Fruit fly (Drosophila melanogaster) S2 (cell line): ENCODE measurements around the gene Bub1.

Experiments
- CG8478 ChIP-seq: fragments of >200 bp; optimal IDR thresholded peaks from 2 replicates; lab custom pipeline; 2018
- CTCF ChIP-seq, 2 experiments: fragments of >200 bp; optimal IDR thresholded peaks; 2 replicates each; lab custom pipeline; 2018

The Bub1 gene

DNA sequence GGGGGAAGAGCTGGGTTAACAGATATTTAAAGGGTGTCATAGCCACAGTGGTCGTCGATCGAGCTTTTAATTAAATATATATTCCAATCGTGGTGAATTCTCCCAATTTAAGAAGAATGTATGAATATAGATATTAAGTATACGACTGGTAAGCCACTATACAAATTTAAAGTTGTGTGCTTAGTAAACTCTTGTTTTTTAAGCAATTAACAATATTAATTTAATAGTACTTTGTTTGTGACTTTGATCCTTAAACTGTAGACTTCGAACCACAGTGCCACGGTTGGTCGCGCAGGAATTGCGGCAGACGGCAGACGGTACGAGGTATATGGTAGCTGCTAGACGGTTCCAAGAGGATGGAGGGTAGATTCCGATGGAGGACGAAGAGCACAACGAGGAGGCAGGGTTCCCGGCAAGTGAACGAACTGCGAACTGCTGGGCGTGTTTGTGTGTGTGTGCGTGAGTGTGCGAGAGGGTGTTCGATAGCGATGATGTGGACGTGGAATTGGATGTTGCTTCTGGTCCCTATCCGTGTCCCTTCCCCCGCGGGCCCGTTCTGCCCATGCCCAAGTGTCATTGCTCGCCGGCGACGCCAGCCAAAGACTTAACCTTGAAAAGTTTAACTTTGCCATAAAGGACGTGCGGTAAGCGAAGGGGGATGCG is 9.1 kb downstream of the Bub1 start:
- TF ChIP-seq CG8478 (lab: Kevin White, UChicago) = no peak
- no peak for TF ChIP-seq CTCF (optimal IDR thresholded peaks at IDR 0.05; lab: Kevin White, UChicago)

- TF ChIP-seq CTCF (optimal IDR thresholded peaks at IDR 0.05; lab: Kevin White, UChicago) = no peak
- no peak for TF ChIP-seq CG8478 (lab: Kevin White, UChicago)
These were observed 9.6 kb downstream of the Bub1 start for dm6 chr2L:5288262-5288621.

DNA sequence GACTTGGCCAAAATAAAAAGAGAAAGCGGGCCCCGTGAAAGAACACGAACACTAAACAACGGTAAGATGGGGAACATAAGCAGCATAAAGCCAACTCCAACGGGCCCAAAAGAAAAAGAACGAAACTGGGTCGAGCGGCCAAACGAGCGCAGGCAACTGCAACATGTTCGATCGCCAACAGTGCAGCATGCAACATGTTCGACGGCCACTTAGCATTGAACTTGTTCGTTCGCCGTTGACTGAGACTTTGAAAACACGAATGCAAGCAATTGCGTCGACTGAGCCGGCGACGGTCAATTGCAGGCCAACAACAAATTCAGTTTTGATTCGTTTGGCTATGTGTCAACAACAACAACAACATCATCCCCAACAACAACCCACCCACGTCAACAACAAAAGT is 10.1 kb downstream of the Bub1 start, which contains the start of gene vri:
Gene vri (plus strand): TSS at position 224 of the 400 bp plus-strand sequence.
- TF ChIP-seq CG8478 (lab: Kevin White, UChicago) = no peak
- TF ChIP-seq CTCF (optimal IDR thresholded peaks at IDR 0.05; lab: Kevin White, UChicago) = no peak

dm6 chr2L:5289921-5290320 is 11.3 kb downstream of the Bub1 start:
- TF ChIP-seq CTCF (optimal IDR thresholded peaks at IDR 0.05; lab: Kevin White, UChicago) = no peak

DNA sequence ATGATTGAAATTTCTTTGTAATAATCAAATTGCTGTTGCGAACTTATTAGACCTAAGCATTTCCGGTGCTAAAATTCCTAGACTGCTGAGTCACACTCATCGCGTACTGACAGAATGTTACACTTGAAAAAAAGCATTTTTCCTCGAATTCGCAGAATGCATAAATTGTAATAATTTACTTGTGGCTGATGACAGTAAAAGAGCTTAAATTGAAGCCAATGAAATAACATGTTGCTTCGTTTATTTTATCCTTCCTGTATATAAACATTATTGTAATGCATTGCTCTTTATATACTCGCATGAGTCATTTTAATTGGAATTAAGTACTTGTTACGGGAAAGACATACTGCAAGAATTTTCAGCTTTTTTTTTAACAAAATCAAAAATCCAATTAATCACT is 11.9 kb downstream of the Bub1 start:
- TF ChIP-seq CTCF (optimal IDR thresholded peaks at IDR 0.05; lab: Kevin White, UChicago) (no peak), CG8478 (lab: Kevin White, UChicago) (no peak)

dm6 chr2L:5291195-5291594 is 12.5 kb downstream of the Bub1 start:
- TF ChIP-seq CTCF (optimal IDR thresholded peaks at IDR 0.05; lab: Kevin White, UChicago) (no peak), CG8478 (lab: Kevin White, UChicago) (no peak)

DNA sequence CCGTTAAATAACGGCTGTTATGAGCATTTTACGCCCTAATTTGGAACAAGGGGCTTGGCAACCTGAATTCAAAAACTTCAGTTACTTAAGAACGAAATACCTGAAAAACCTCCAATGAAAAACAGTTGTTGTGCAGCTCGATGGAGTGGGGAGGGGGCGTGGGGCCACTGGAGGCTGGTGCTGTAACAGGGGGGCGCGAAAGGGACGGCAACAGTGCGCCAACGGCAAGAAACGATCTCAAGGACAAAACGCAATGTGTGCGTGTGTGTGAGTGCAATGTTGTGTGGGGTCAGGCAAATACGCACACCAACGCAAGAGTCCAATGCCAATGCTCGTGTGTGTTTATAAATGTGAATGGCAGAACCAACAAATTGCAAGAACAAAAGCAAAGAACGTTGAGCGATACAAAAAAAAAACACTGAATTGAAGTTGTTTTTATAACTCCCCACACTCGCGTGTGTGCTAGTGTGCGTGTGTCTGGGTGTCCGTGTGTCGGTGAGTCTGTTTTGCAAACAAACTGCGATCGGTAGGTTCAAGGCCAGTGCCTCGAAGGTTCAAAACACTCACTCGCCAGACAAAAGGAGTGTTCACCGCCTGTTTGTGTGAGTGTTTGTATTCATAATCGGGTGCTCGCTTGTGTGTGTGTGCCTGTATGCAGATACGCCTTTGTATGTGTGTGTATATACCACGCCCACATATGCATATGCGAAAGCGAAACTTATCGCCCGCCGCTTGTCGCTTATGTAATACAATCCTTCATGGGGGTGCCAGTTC is 13.4 kb downstream of the Bub1 start:
- TF ChIP-seq CTCF (optimal IDR thresholded peaks at IDR 0.05; lab: Kevin White, UChicago) (no peak), CG8478 (lab: Kevin White, UChicago) (no peak)

DNA sequence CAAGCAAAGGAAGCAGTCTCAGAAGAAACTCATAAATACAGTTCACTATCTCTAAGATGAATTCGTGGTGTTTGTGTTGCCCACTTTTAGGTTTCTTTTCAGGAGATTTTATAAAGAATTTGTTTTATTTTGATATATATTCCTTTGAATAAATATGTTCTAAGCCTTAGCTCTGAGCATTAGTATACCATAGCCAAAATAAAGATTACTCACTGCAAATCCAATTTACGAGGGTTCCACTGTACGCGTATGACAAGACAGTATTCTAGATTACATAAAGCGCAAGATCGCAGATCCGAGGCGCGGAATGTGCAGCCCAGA is 13.9 kb downstream of the Bub1 start:
- no peak for TF ChIP-seq CTCF (optimal IDR thresholded peaks at IDR 0.05; lab: Kevin White, UChicago)
- TF ChIP-seq CG8478 (lab: Kevin White, UChicago) = no peak

dm6 chr2L:5292977-5293513 is 14.4 kb downstream of the Bub1 start:
- TF ChIP-seq CG8478 (lab: Kevin White, UChicago) = no peak
- no peak for TF ChIP-seq CTCF (optimal IDR thresholded peaks at IDR 0.05; lab: Kevin White, UChicago)

DNA sequence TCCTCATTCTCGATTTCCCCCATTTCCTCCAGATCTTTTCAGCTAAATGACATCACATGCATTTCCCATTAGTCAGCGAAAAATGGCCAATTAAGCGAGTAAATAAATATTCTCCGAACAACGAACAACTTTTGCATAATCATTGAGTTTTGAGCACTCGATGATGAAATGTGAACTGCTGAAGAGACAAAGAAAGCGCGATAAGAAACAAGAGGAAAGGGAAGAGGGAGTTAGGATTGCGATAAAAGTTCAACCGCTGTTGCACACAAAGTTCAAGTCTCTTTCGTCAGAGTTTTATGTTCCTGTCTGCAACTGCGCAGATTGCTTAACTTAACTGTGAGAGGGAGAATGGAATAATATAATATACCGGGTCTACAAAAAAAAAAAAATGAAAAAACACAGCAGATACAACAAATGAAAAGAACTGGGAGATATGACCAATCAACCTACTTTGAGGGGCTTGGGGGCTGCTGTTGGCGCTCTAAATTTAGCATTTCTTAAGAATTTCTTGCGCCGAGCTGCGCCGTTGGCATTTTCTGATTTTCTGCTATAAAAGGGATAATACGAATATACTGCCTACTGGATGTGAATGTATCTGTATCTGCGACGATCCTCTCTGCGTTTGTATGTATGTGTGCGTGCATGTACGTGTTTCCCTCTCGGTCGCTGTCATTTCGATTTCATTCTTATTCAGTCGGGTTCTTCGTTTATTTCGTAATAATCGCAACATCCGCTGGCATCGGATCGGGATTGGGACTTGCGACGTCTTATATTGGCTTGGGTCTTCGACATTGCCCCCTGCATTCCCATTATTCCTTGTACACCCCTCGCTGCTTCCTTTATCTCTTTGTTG is 16.0 kb downstream of the Bub1 start:
- TF ChIP-seq CG8478 (lab: Kevin White, UChicago) = no peak
- no peak for TF ChIP-seq CTCF (optimal IDR thresholded peaks at IDR 0.05; lab: Kevin White, UChicago)

DNA sequence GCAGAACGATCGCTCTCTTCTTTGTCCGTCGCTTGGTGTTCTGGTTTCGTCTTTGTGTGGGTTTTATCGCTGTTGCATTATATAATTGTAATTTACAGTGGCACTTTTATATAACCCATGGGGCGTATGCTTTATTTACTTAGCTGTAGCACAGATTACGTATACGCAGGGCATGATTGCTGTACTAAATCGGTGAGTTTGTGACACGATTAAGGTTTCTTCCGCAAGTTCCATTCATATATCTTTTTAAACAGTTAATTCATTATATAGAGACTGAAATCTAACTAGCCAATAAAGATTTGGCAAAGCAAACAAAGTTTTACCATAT is 16.5 kb downstream of the Bub1 start:
- TF ChIP-seq CTCF (optimal IDR thresholded peaks at IDR 0.05; lab: Kevin White, UChicago) = no peak
- no peak for TF ChIP-seq CG8478 (lab: Kevin White, UChicago)

dm6 chr2L:5296672-5297288 is 18.1 kb downstream of the Bub1 start:
- no peak for TF ChIP-seq CTCF (optimal IDR thresholded peaks at IDR 0.05; lab: Kevin White, UChicago)
- TF ChIP-seq CG8478 (lab: Kevin White, UChicago) = no peak

DNA sequence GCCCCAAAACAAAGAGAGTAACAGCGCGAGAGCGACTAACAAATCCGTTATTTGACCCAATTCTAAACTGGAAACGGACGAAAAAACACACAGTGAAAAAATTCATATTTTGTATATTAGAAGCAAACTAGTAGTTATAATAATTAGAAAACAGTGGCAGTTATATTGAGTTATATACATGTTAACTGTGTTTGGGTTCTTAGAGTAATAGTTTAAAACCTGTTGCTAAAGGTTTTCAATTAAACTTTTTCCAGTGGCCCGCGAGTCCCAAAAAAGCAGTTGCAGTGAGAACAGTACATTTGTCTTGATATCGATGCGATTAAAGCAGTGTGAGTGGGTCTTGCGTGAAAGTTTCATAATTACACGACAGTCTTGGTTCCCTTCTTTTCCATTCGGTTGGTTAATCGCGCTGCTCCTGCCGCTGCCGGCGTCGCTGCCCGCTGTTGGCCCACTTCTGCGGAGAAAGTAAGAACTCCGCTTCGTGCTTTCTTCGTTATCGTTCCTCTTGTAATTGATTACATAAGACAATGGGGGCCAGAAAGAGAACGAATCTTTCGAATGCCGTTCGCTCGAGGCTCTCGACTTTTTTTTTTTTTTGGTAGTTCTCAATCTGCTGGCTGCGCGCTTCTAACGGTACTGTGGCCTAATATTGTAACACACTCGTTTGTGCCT is 18.8 kb downstream of the Bub1 start:
- TF ChIP-seq CTCF (optimal IDR thresholded peaks at IDR 0.05; lab: Kevin White, UChicago) (no peak), CG8478 (lab: Kevin White, UChicago) (no peak)

dm6 chr2L:5297961-5298311 is 19.3 kb downstream of the Bub1 start:
- TF ChIP-seq CG8478 (lab: Kevin White, UChicago) = no peak
- TF ChIP-seq CTCF (optimal IDR thresholded peaks at IDR 0.05; lab: Kevin White, UChicago) = no peak
